Fruit fly (Drosophila melanogaster) whole organism, embryonic: ENCODE data around the gene CG17855.

ENCODE experiments used
- Ada2b ChIP-seq: fragments of 200-800 bp; sonication (Bioruptor generic); IDR thresholded peaks from 2 replicates; pipeline ENCODE4 v1.3.6; 2022; ENCODE audit warnings: missing biosample characterization, missing genetic modification characterization
- CG10462 ChIP-seq: fragments of 200-800 bp; sonication (Bioruptor generic); optimal IDR thresholded peaks from 2 replicates; lab custom pipeline; 2016; ENCODE audit warnings: missing biosample characterization, missing genetic modification characterization
- CG11695 ChIP-seq: fragments of 200-800 bp; sonication (Bioruptor generic); IDR thresholded peaks from 3 replicates; pipeline ENCODE4 v1.3.6; 2022; ENCODE audit warnings: missing biosample characterization, missing genetic modification characterization
- CG11723 ChIP-seq: fragments of 200-800 bp; sonication (Bioruptor generic); optimal IDR thresholded peaks from 2 replicates; lab custom pipeline; 2017; ENCODE audit warnings: missing biosample characterization, mild to moderate bottlenecking, missing genetic modification characterization
- CG13424 ChIP-seq: fragments of 200-800 bp; sonication (Bioruptor generic); optimal IDR thresholded peaks from 2 replicates; lab custom pipeline; 2019; ENCODE audit warnings: missing biosample characterization, mild to moderate bottlenecking, missing genetic modification characterization, moderate library complexity
- CG14860 ChIP-seq: fragments of 200-800 bp; sonication (Bioruptor generic); IDR thresholded peaks from 3 replicates; pipeline ENCODE4 v1.3.6; 2022; ENCODE audit warnings: missing biosample characterization, missing genetic modification characterization; ENCODE audit not compliant: partially characterized antibody
- CG15011 ChIP-seq: fragments of 200-800 bp; sonication (Bioruptor generic); optimal IDR thresholded peaks from 3 replicates; lab custom pipeline; 2018; ENCODE audit warnings: missing biosample characterization, mild to moderate bottlenecking, missing genetic modification characterization
- CG16813 ChIP-seq: fragments of 200-800 bp; sonication (Bioruptor generic); IDR thresholded peaks from 3 replicates; pipeline ENCODE4 v1.3.6; 2022; ENCODE audit warnings: missing biosample characterization, missing genetic modification characterization; ENCODE audit not compliant: partially characterized antibody
- CG16815 ChIP-seq: fragments of 200-800 bp; sonication (Bioruptor generic); optimal IDR thresholded peaks from 3 replicates; lab custom pipeline; 2017; ENCODE audit warnings: missing biosample characterization, mild to moderate bottlenecking, missing genetic modification characterization
- CG17385 ChIP-seq: fragments of 200-800 bp; sonication (Bioruptor generic); optimal IDR thresholded peaks from 3 replicates; lab custom pipeline; 2018; ENCODE audit warnings: missing biosample characterization, mild to moderate bottlenecking, missing genetic modification characterization
- CG2120 ChIP-seq: fragments of 200-800 bp; sonication (Bioruptor generic); optimal IDR thresholded peaks from 3 replicates; lab custom pipeline; 2016; ENCODE audit warnings: missing biosample characterization, missing genetic modification characterization
- CG2678 ChIP-seq: fragments of 200-800 bp; sonication (Bioruptor generic); optimal IDR thresholded peaks from 3 replicates; lab custom pipeline; 2019; ENCODE audit warnings: missing biosample characterization, mild to moderate bottlenecking, missing genetic modification characterization, moderate library complexity
- CG2889 ChIP-seq: fragments of 200-800 bp; sonication (Bioruptor generic); IDR thresholded peaks from 3 replicates; pipeline ENCODE4 v1.3.6; 2022; ENCODE audit warnings: missing biosample characterization, missing genetic modification characterization
- CG3407 ChIP-seq: fragments of 200-800 bp; sonication (Bioruptor generic); optimal IDR thresholded peaks from 2 replicates; lab custom pipeline; 2018; ENCODE audit warnings: missing biosample characterization, mild to moderate bottlenecking, missing genetic modification characterization
- CG6683 ChIP-seq: fragments of 200-800 bp; sonication (Bioruptor generic); optimal IDR thresholded peaks from 2 replicates; lab custom pipeline; 2017; ENCODE audit warnings: missing biosample characterization, mild to moderate bottlenecking, missing genetic modification characterization, missing genetic modification reagents
- CG8478 ChIP-seq: fragments of >200 bp; optimal IDR thresholded peaks from 2 replicates; lab custom pipeline; 2018
- CG9817 ChIP-seq: fragments of 200-800 bp; sonication (Bioruptor generic); optimal IDR thresholded peaks from 2 replicates; lab custom pipeline; 2018; ENCODE audit warnings: missing biosample characterization, mild to moderate bottlenecking, missing genetic modification characterization, moderate library complexity
- CG9932 ChIP-seq: fragments of 200-800 bp; sonication (Bioruptor generic); IDR thresholded peaks from 2 replicates; pipeline ENCODE4 v1.3.6; 2022; ENCODE audit warnings: missing biosample characterization, missing genetic modification characterization
- CTCF ChIP-seq: fragments of 200-800 bp; sonication (Bioruptor generic); optimal IDR thresholded peaks from 2 replicates; lab custom pipeline; 2017; ENCODE audit warnings: missing biosample characterization, mild to moderate bottlenecking, missing genetic modification characterization, moderate library complexity
- CrebB ChIP-seq: fragments of 200-800 bp; sonication (Bioruptor generic); optimal IDR thresholded peaks from 3 replicates; lab custom pipeline; 2018; ENCODE audit warnings: missing biosample characterization, mild to moderate bottlenecking, missing genetic modification characterization
- Dip3 ChIP-seq: fragments of 200-800 bp; sonication (Bioruptor generic); optimal IDR thresholded peaks from 3 replicates; lab custom pipeline; 2016; ENCODE audit warnings: missing biosample characterization, missing genetic modification characterization
- Dll ChIP-seq: fragments of 200-800 bp; sonication (Bioruptor generic); IDR thresholded peaks from 4 replicates; pipeline ENCODE4 v1.3.6; 2022; ENCODE audit warnings: missing biosample characterization, missing genetic modification characterization; ENCODE audit not compliant: partially characterized antibody
- Dref ChIP-seq: fragments of 200-800 bp; sonication (Bioruptor generic); IDR thresholded peaks from 2 replicates; pipeline ENCODE4 v1.3.6; 2022; ENCODE audit warnings: missing biosample characterization, missing genetic modification characterization
- E2f1 ChIP-seq: fragments of 200-800 bp; sonication (Bioruptor generic); IDR thresholded peaks from 2 replicates; pipeline ENCODE4 v1.3.6; 2022; ENCODE audit warnings: missing biosample characterization, missing genetic modification characterization
- E2f2 ChIP-seq: fragments of 200-800 bp; sonication (Bioruptor generic); IDR thresholded peaks from 2 replicates; pipeline ENCODE4 v1.3.6; 2022; ENCODE audit warnings: missing biosample characterization, missing genetic modification characterization
- Hmx ChIP-seq: fragments of 200-800 bp; sonication (Bioruptor generic); optimal IDR thresholded peaks from 2 replicates; lab custom pipeline; 2016; ENCODE audit warnings: missing biosample characterization, missing genetic modification characterization
- MESR4 ChIP-seq: fragments of 200-800 bp; sonication (Bioruptor generic); optimal IDR thresholded peaks from 2 replicates; lab custom pipeline; 2018; ENCODE audit warnings: missing biosample characterization, mild to moderate bottlenecking, missing genetic modification characterization, moderate library complexity
- Max ChIP-seq: fragments of 200-800 bp; sonication (Bioruptor generic); optimal IDR thresholded peaks from 2 replicates; lab custom pipeline; 2016; ENCODE audit warnings: missing biosample characterization, mild to moderate bottlenecking, missing genetic modification characterization
- NC2α ChIP-seq: fragments of 200-800 bp; sonication (Bioruptor generic); optimal IDR thresholded peaks from 2 replicates; lab custom pipeline; 2016; ENCODE audit warnings: missing biosample characterization, missing genetic modification characterization
- Opbp ChIP-seq: fragments of 200-800 bp; sonication (Bioruptor generic); IDR thresholded peaks from 3 replicates; pipeline ENCODE4 v1.3.6; 2022; ENCODE audit warnings: missing biosample characterization, missing genetic modification characterization; ENCODE audit not compliant: partially characterized antibody
- Taf1 ChIP-seq: fragments of 200-800 bp; sonication (Bioruptor generic); IDR thresholded peaks from 2 replicates; pipeline ENCODE4 v1.3.6; 2022; ENCODE audit warnings: missing biosample characterization, missing genetic modification characterization
- Xbp1 ChIP-seq: fragments of 200-800 bp; sonication (Bioruptor generic); optimal IDR thresholded peaks from 3 replicates; lab custom pipeline; 2016; ENCODE audit warnings: missing biosample characterization, mild to moderate bottlenecking, missing genetic modification characterization
- al ChIP-seq: fragments of 200-800 bp; sonication (Bioruptor generic); IDR thresholded peaks from 2 replicates; pipeline ENCODE4 v1.3.6; 2022; ENCODE audit warnings: missing biosample characterization, missing genetic modification characterization
- amos ChIP-seq: fragments of 200-800 bp; sonication (Bioruptor generic); IDR thresholded peaks from 2 replicates; pipeline ENCODE4 v1.3.6; 2022; ENCODE audit warnings: missing biosample characterization, missing genetic modification characterization; ENCODE audit not compliant: partially characterized antibody
- aop ChIP-seq: fragments of 200-800 bp; sonication (Bioruptor generic); IDR thresholded peaks from 2 replicates; pipeline ENCODE4 v1.3.6; 2022; ENCODE audit warnings: missing biosample characterization, missing genetic modification characterization
- bigmax ChIP-seq: fragments of 200-800 bp; sonication (Bioruptor generic); optimal IDR thresholded peaks from 2 replicates; lab custom pipeline; 2018; ENCODE audit warnings: missing biosample characterization, mild to moderate bottlenecking, missing genetic modification characterization
- cwo ChIP-seq: fragments of 200-800 bp; sonication (Bioruptor generic); optimal IDR thresholded peaks from 3 replicates; lab custom pipeline; 2017; ENCODE audit warnings: missing biosample characterization, missing genetic modification characterization, mild to moderate bottlenecking, moderate library complexity, missing genetic modification reagents
- gem ChIP-seq: fragments of 200-800 bp; sonication (Bioruptor generic); optimal IDR thresholded peaks from 2 replicates; lab custom pipeline; 2019; ENCODE audit warnings: missing biosample characterization, mild to moderate bottlenecking, missing genetic modification characterization, moderate library complexity
- hkb ChIP-seq, 2 experiments: fragments of 200-800 bp in 1 of 2; fragments of >200 bp in 1 of 2; sonication (Bioruptor generic) in 1 of 2; IDR thresholded peaks in 1 of 2; optimal IDR thresholded peaks in 1 of 2; 2 replicates each; pipeline versions ENCODE4 v1.3.6 to Lab custom; 2017 to 2022; ENCODE audit warnings: missing biosample characterization in 1 of 2, missing genetic modification characterization in 1 of 2
- insv ChIP-seq, 2 experiments: fragments of 200-800 bp; sonication (Bioruptor generic); optimal IDR thresholded peaks; 3 replicates each; lab custom pipeline; 2016 to 2018; ENCODE audit warnings: missing biosample characterization in 2 of 2, missing genetic modification characterization in 2 of 2
- onecut ChIP-seq: fragments of 200-800 bp; sonication (Bioruptor generic); IDR thresholded peaks from 2 replicates; pipeline ENCODE4 v1.3.6; 2022; ENCODE audit warnings: missing biosample characterization, missing genetic modification characterization
- pan ChIP-seq, 4 experiments: fragments of >200 bp in 3 of 4; fragments of 200-800 bp in 1 of 4; sonication (Bioruptor generic) in 1 of 4; optimal IDR thresholded peaks in 3 of 4; IDR thresholded peaks in 1 of 4; 2 replicates each; pipeline versions ENCODE4 v1.3.6 to Lab custom; 2017 to 2022; ENCODE audit warnings: missing biosample characterization in 2 of 4, missing genetic modification characterization in 2 of 4, mixed read lengths in 1 of 4
- phol ChIP-seq: fragments of 200-800 bp; sonication (Bioruptor generic); optimal IDR thresholded peaks from 3 replicates; lab custom pipeline; 2018; ENCODE audit warnings: missing biosample characterization, mild to moderate bottlenecking, missing genetic modification characterization, moderate library complexity
- pnt ChIP-seq: fragments of 200-800 bp; sonication (Bioruptor generic); optimal IDR thresholded peaks from 3 replicates; lab custom pipeline; 2016; ENCODE audit warnings: missing biosample characterization, missing genetic modification characterization
- slp2 ChIP-seq: fragments of 200-800 bp; sonication (Bioruptor generic); optimal IDR thresholded peaks from 2 replicates; lab custom pipeline; 2016; ENCODE audit warnings: missing biosample characterization, missing genetic modification characterization
- stc ChIP-seq: fragments of 200-800 bp; sonication (Bioruptor generic); IDR thresholded peaks from 2 replicates; pipeline ENCODE4 v1.3.6; 2022; ENCODE audit warnings: missing biosample characterization, missing genetic modification characterization
- toy ChIP-seq: fragments of 200-800 bp; sonication (Bioruptor generic); IDR thresholded peaks from 2 replicates; pipeline ENCODE4 v1.3.6; 2022; ENCODE audit warnings: missing biosample characterization, missing genetic modification characterization
- unc-4 ChIP-seq: fragments of 200-800 bp; sonication (Bioruptor generic); IDR thresholded peaks from 2 replicates; pipeline ENCODE4 v1.3.6; 2022; ENCODE audit warnings: missing biosample characterization, missing genetic modification characterization; ENCODE audit not compliant: partially characterized antibody
- unpg ChIP-seq: fragments of 200-800 bp; sonication (Bioruptor generic); optimal IDR thresholded peaks from 3 replicates; lab custom pipeline; 2018; ENCODE audit warnings: missing biosample characterization, mild to moderate bottlenecking, missing genetic modification characterization, moderate library complexity
- vfl ChIP-seq: fragments of 200-800 bp; sonication (Bioruptor generic); optimal IDR thresholded peaks from 2 replicates; lab custom pipeline; 2016; ENCODE audit warnings: missing biosample characterization, missing genetic modification characterization
- vvl ChIP-seq: fragments of 200-800 bp; sonication (Bioruptor generic); IDR thresholded peaks from 2 replicates; pipeline ENCODE4 v1.3.6; 2022; ENCODE audit warnings: missing biosample characterization, missing genetic modification characterization

The CG17855 gene

dm6 chr2L:9564527-9564926, 24.2 kb downstream of the CG17855 start (continued):
- no peak for TF ChIP-seq pan (optimal IDR thresholded peaks at IDR 0.05; lab: Kevin White, UChicago)
- peak in 1 of 2 experiments; percentile 63 for TF ChIP-seq pan (GFP tag; optimal IDR thresholded peaks at IDR 0.05 in 1 of 2, IDR thresholded peaks at IDR 0.05 in 1 of 2)
- no peak; the same call in 1 of the 2 replicates for TF ChIP-seq E2f1 (GFP tag; lab: Robert Waterston, UW)
- TF ChIP-seq CG8478 = no peak
- 0 out of 2 replicates have a peak, but pooled peaks have one; percentile 19 for TF ChIP-seq al (GFP tag; lab: Robert Waterston, UW)
- no peak for TF ChIP-seq Max (GFP tag; lab: Kevin White, UChicago)
- TF ChIP-seq CrebB = no peak
- TF ChIP-seq Ada2b = peak; percentile 35; the same call in 1 of the 2 replicates
- TF ChIP-seq CG3407 (GFP tag; lab: Kevin White, UChicago) = no peak
- TF ChIP-seq bigmax (GFP tag; lab: Kevin White, UChicago) = no peak
- peak; percentile 14 for TF ChIP-seq CG6683
- peak; percentile 42 for TF ChIP-seq unpg
- no peak for TF ChIP-seq insv (GFP tag; optimal IDR thresholded peaks at IDR 0.05; lab: Kevin White, UChicago)
- peak; percentile 52 for TF ChIP-seq CG2120 (GFP tag; lab: Kevin White, UChicago)
- TF ChIP-seq vvl = peak; percentile 36; the same call in 1 of the 2 replicates
- TF ChIP-seq Dip3 (GFP tag; lab: Kevin White, UChicago) = no peak
- no peak for TF ChIP-seq Dll (GFP tag; lab: Robert Waterston, UW)
- no peak for TF ChIP-seq CG16813 (GFP tag; lab: Robert Waterston, UW)
- TF ChIP-seq Dref (GFP tag; lab: Robert Waterston, UW) = no peak
- TF ChIP-seq CTCF (GFP tag; lab: Kevin White, UChicago) = no peak
- no peak for TF ChIP-seq Opbp (GFP tag; lab: Robert Waterston, UW)
- no peak for TF ChIP-seq aop
- TF ChIP-seq CG9932 = peak; percentile 52
- TF ChIP-seq Hmx (GFP tag; lab: Kevin White, UChicago) = no peak
- TF ChIP-seq CG17385 (GFP tag; lab: Kevin White, UChicago) = peak; percentile 40
- peak; percentile 75 for TF ChIP-seq gem (tag; lab: Kevin White, UChicago)
- TF ChIP-seq Xbp1 (GFP tag; lab: Kevin White, UChicago) = peak; percentile 51
- no peak for TF ChIP-seq onecut (GFP tag; lab: Robert Waterston, UW)
- no peak for TF ChIP-seq slp2 (GFP tag; lab: Kevin White, UChicago)
- no peak for TF ChIP-seq toy (GFP tag; lab: Robert Waterston, UW)
- peak; percentile 60 for TF ChIP-seq CG13424 (tag; lab: Kevin White, UChicago)
- no peak for TF ChIP-seq CG14860 (GFP tag; lab: Robert Waterston, UW)
- peak; percentile 49; the same call in 1 of the 3 replicates for TF ChIP-seq CG11695 (GFP tag; lab: Robert Waterston, UW)
- TF ChIP-seq hkb (optimal IDR thresholded peaks at IDR 0.05; lab: Kevin White, UChicago) = no peak
- TF ChIP-seq hkb (GFP tag; IDR thresholded peaks at IDR 0.05; lab: Robert Waterston, UW) = peak; percentile 33; the same call in 1 of the 2 replicates
- no peak for TF ChIP-seq CG15011 (GFP tag; lab: Kevin White, UChicago)
- peak; percentile 76 for TF ChIP-seq CG2678
- no peak for TF ChIP-seq Taf1 (GFP tag; lab: Robert Waterston, UW)
- no peak for TF ChIP-seq E2f2 (GFP tag; lab: Robert Waterston, UW)
- TF ChIP-seq pnt (GFP tag; lab: Kevin White, UChicago) = no peak
- TF ChIP-seq CG2889 (GFP tag; lab: Robert Waterston, UW) = no peak
- no peak for TF ChIP-seq NC2α (GFP tag; lab: Kevin White, UChicago)
- peak; percentile 18 for TF ChIP-seq CG16815 (GFP tag; lab: Kevin White, UChicago)
- peak; percentile 59 for TF ChIP-seq phol (tag; lab: Kevin White, UChicago)
- peak; percentile 57 for TF ChIP-seq CG9817 (tag; lab: Kevin White, UChicago)
- no peak for TF ChIP-seq amos
- TF ChIP-seq stc = no peak
- TF ChIP-seq CG11723 = no peak
- no peak for TF ChIP-seq CG10462 (GFP tag; lab: Kevin White, UChicago)
- peak; percentile 34 for TF ChIP-seq cwo (GFP tag; lab: Kevin White, UChicago)
- no peak for TF ChIP-seq unc-4
- no peak for TF ChIP-seq MESR4 (GFP tag; lab: Kevin White, UChicago)
- TF ChIP-seq vfl (GFP tag; lab: Kevin White, UChicago) = no peak
